Worm (Caenorhabditis elegans) whole organism, L3 larva: Measurements from ENCODE around the gene riok-3.

Source experiments
- ZK546.5 ChIP-seq: sonication (generic microtip); optimal IDR thresholded peaks from 2 replicates; lab custom pipeline; 2017; ENCODE audit warnings: missing biosample characterization, missing genetic modification characterization
- ama-1 ChIP-seq: fragments of 150-350 bp; optimal IDR thresholded peaks from 2 replicates; lab custom pipeline; 2018
- ceh-28 ChIP-seq: fragments of 150-350 bp; optimal IDR thresholded peaks from 2 replicates; lab custom pipeline; 2014; ENCODE audit warnings: missing biosample characterization, missing genetic modification reagents, missing genetic modification characterization
- elt-2 ChIP-seq: sonication (generic microtip); optimal IDR thresholded peaks from 2 replicates; lab custom pipeline; 2016; ENCODE audit warnings: missing genetic modification reagents, mild to moderate bottlenecking, missing genetic modification characterization, missing compliant biosample characterization
- elt-3 ChIP-seq, 3 experiments: fragments of 150-350 bp in 1 of 3; sonication (generic microtip) in 2 of 3; optimal IDR thresholded peaks; 2 replicates in 2 of 3; 4 replicates in 1 of 3; lab custom pipeline; 2014 to 2017; ENCODE audit warnings: missing biosample characterization in 3 of 3, missing genetic modification characterization in 3 of 3
- eor-1 ChIP-seq, 2 experiments: fragments of 150-350 bp; optimal IDR thresholded peaks; 2 replicates each; lab custom pipeline; 2014 to 2018; ENCODE audit warnings: missing biosample characterization in 2 of 2, missing genetic modification characterization in 2 of 2
- fkh-10 ChIP-seq: sonication (generic microtip); optimal IDR thresholded peaks from 2 replicates; lab custom pipeline; 2017; ENCODE audit warnings: missing biosample characterization, missing genetic modification reagents, missing genetic modification characterization
- lin-15B ChIP-seq: fragments of 150-350 bp; optimal IDR thresholded peaks from 2 replicates; lab custom pipeline; 2014; ENCODE audit warnings: missing biosample characterization, missing genetic modification characterization
- lin-39 ChIP-seq: fragments of 150-350 bp; optimal IDR thresholded peaks from 2 replicates; lab custom pipeline; 2018; ENCODE audit warnings: missing biosample characterization, missing genetic modification reagents, missing genetic modification characterization
- lsy-12 ChIP-seq: sonication (generic microtip); optimal IDR thresholded peaks from 2 replicates; lab custom pipeline; 2016; ENCODE audit warnings: mild to moderate bottlenecking, missing genetic modification characterization, missing compliant biosample characterization
- nfya-1 ChIP-seq: sonication (generic microtip); optimal IDR thresholded peaks from 2 replicates; lab custom pipeline; 2017; ENCODE audit warnings: missing genetic modification characterization, mild to moderate bottlenecking, missing compliant biosample characterization, antibody characterized with exemption, moderate library complexity; ENCODE audit not compliant: insufficient read depth
- nhr-23 ChIP-seq: fragments of 150-350 bp; optimal IDR thresholded peaks from 2 replicates; lab custom pipeline; 2014; ENCODE audit warnings: missing biosample characterization, missing genetic modification reagents, missing genetic modification characterization
- nhr-237 ChIP-seq: fragments of 150-350 bp; optimal IDR thresholded peaks from 2 replicates; lab custom pipeline; 2014; ENCODE audit warnings: missing biosample characterization, missing genetic modification characterization
- nhr-25 ChIP-seq: sonication (generic microtip); optimal IDR thresholded peaks from 2 replicates; lab custom pipeline; 2017; ENCODE audit warnings: missing biosample characterization, missing genetic modification characterization
- nhr-28 ChIP-seq: fragments of 150-350 bp; optimal IDR thresholded peaks from 2 replicates; lab custom pipeline; 2014; ENCODE audit warnings: missing biosample characterization, missing genetic modification characterization
- nhr-43 ChIP-seq: sonication (generic microtip); optimal IDR thresholded peaks from 2 replicates; lab custom pipeline; 2016; ENCODE audit warnings: mild to moderate bottlenecking, missing genetic modification characterization, missing compliant biosample characterization; ENCODE audit not compliant: poor library complexity, severe bottlenecking
- nhr-67 ChIP-seq: fragments of 150-350 bp; optimal IDR thresholded peaks from 2 replicates; lab custom pipeline; 2014; ENCODE audit warnings: missing biosample characterization, missing genetic modification characterization
- nhr-76 ChIP-seq: fragments of 150-350 bp; sonication (generic microtip); optimal IDR thresholded peaks from 5 replicates; lab custom pipeline; 2014; ENCODE audit warnings: missing biosample characterization, missing genetic modification characterization
- nhr-77 ChIP-seq: fragments of 150-350 bp; optimal IDR thresholded peaks from 2 replicates; lab custom pipeline; 2014; ENCODE audit warnings: missing biosample characterization, missing genetic modification characterization
- pha-4 ChIP-seq: fragments of 150-350 bp; optimal IDR thresholded peaks from 2 replicates; lab custom pipeline; 2014; ENCODE audit warnings: missing biosample characterization, missing genetic modification reagents, missing genetic modification characterization
- pqm-1 ChIP-seq: fragments of 150-350 bp; optimal IDR thresholded peaks from 2 replicates; lab custom pipeline; 2017; ENCODE audit warnings: missing biosample characterization, missing genetic modification characterization, inconsistent platforms
- sea-2 ChIP-seq: fragments of 150-350 bp; sonication (generic microtip); optimal IDR thresholded peaks from 4 replicates; lab custom pipeline; 2014; ENCODE audit warnings: missing biosample characterization, missing genetic modification reagents, missing genetic modification characterization
- skn-1 ChIP-seq: fragments of 150-350 bp; optimal IDR thresholded peaks from 2 replicates; lab custom pipeline; 2014; ENCODE audit warnings: missing biosample characterization, missing genetic modification characterization
- snpc-4 ChIP-seq: fragments of 150-350 bp; optimal IDR thresholded peaks from 2 replicates; lab custom pipeline; 2014; ENCODE audit warnings: missing biosample characterization, missing genetic modification characterization
- unc-39 ChIP-seq: sonication (generic microtip); optimal IDR thresholded peaks from 4 replicates; lab custom pipeline; 2017; ENCODE audit warnings: missing biosample characterization, missing genetic modification characterization
- ztf-11 ChIP-seq: fragments of 150-350 bp; optimal IDR thresholded peaks from 2 replicates; lab custom pipeline; 2014; ENCODE audit warnings: missing biosample characterization, missing genetic modification characterization
- ztf-4 ChIP-seq: fragments of 150-350 bp; optimal IDR thresholded peaks from 2 replicates; lab custom pipeline; 2014; ENCODE audit warnings: missing biosample characterization, missing genetic modification characterization

Gene riok-3

ce11 chrIII:9804997-9805610 lies at the start of gene riok-3:
riok-3 (minus strand) TSS chrIII:9805011.
- TF ChIP-seq nhr-25 (tag; lab: Kevin White, UChicago) (peak; percentile 33), nhr-77 (tag; lab: Kevin White, UChicago) (no peak), skn-1 (tag; lab: Kevin White, UChicago) (no peak), ama-1 (lab: Kevin White, UChicago) (peak; percentile 62), ceh-28 (tag; lab: Kevin White, UChicago) (no peak), nhr-23 (tag; lab: Kevin White, UChicago) (peak; percentile 36), unc-39 (no peak), elt-2 (tag; lab: Kevin White, UChicago) (peak; percentile 20), snpc-4 (tag; lab: Kevin White, UChicago) (no peak), nhr-76 (tag; lab: Kevin White, UChicago) (no peak), nfya-1 (tag; lab: Kevin White, UChicago) (peak; percentile 12)

- TF ChIP-seq nhr-43 (tag; lab: Kevin White, UChicago) (no peak), elt-2 (tag; lab: Kevin White, UChicago) (peak; percentile 15), nhr-25 (tag; lab: Kevin White, UChicago) (no peak), nhr-28 (tag; lab: Kevin White, UChicago) (no peak), nhr-76 (tag; lab: Kevin White, UChicago) (no peak), ama-1 (lab: Kevin White, UChicago) (peak; percentile 7), ZK546.5 (tag; lab: Kevin White, UChicago) (no peak), snpc-4 (tag; lab: Kevin White, UChicago) (no peak), nfya-1 (tag; lab: Kevin White, UChicago) (no peak), nhr-67 (tag; lab: Kevin White, UChicago) (no peak)
Observed at ce11 chrIII:9853667-9854620, 49.1 kb upstream of the riok-3 start.

ce11 chrIII:9851547-9851946 lies 46.7 kb upstream of the riok-3 start, which contains the start of gene K11H3.3:
K11H3.3 (plus strand) TSS chrIII:9851854.
- peak; percentile 49 for TF ChIP-seq lin-39
- no peak for TF ChIP-seq snpc-4 (tag; lab: Kevin White, UChicago)
- TF ChIP-seq, all 47 proteins: peak for 1

- no peak for TF ChIP-seq nhr-76 (tag; lab: Kevin White, UChicago)
- peak; percentile 21 for TF ChIP-seq elt-2 (tag; lab: Kevin White, UChicago)
- peak; percentile 49 for TF ChIP-seq pqm-1 (tag; lab: Kevin White, UChicago)
Observed at ce11 chrIII:9850877-9851276, 46.1 kb upstream of the riok-3 start.

- TF ChIP-seq nfya-1 (tag; lab: Kevin White, UChicago) (no peak), ztf-4 (tag; lab: Kevin White, UChicago) (no peak), pqm-1 (tag; lab: Kevin White, UChicago) (peak; percentile 82), lin-39 (no peak), elt-3 (tag; optimal IDR thresholded peaks at IDR 0.05; lab: Kevin White, UChicago) (peak in 2 of 3 experiments; percentile 9 to 57), ztf-11 (tag; lab: Kevin White, UChicago) (no peak), lsy-12 (no peak), nhr-25 (tag; lab: Kevin White, UChicago) (no peak), fkh-10 (GFP tag; lab: Kevin White, UChicago) (no peak), skn-1 (tag; lab: Kevin White, UChicago) (peak; percentile 67), unc-39 (no peak), ceh-28 (tag; lab: Kevin White, UChicago) (peak; percentile 59), ZK546.5 (tag; lab: Kevin White, UChicago) (no peak), pha-4 (tag; lab: Kevin White, UChicago) (peak; percentile 75), sea-2 (no peak), elt-2 (tag; lab: Kevin White, UChicago) (peak; percentile 77), lin-15B (tag; lab: Kevin White, UChicago) (no peak), nhr-237 (tag; lab: Kevin White, UChicago) (no peak), eor-1 (tag; optimal IDR thresholded peaks at IDR 0.05; lab: Kevin White, UChicago) (no peak)
Observed at ce11 chrIII:9849950-9850349, 45.1 kb upstream of the riok-3 start.
